Worm (Caenorhabditis elegans) whole organism, young adult: ENCODE measurements around the gene eat-3.

Experiments
- F33H1.4 ChIP-seq: fragments of 200-800 bp; sonication (Bioruptor generic); IDR thresholded peaks from 2 replicates; pipeline ENCODE4 v1.3.6; 2022; ENCODE audit warnings: missing genetic modification reagents, missing genetic modification characterization, missing compliant biosample characterization
- F57C9.4 ChIP-seq: sonication (generic microtip); optimal IDR thresholded peaks from 2 replicates; lab custom pipeline; 2017; ENCODE audit warnings: mild to moderate bottlenecking, missing genetic modification characterization, missing compliant biosample characterization
- Y56A3A.18 ChIP-seq: fragments of 200-800 bp; sonication (Bioruptor generic); IDR thresholded peaks from 2 replicates; pipeline ENCODE4 v1.3.6; 2022; ENCODE audit warnings: missing genetic modification reagents, missing genetic modification characterization, missing compliant biosample characterization
- ceh-27 ChIP-seq: fragments of 200-800 bp; sonication (Bioruptor generic); optimal IDR thresholded peaks from 2 replicates; lab custom pipeline; 2018; ENCODE audit warnings: mild to moderate bottlenecking, missing genetic modification characterization, moderate library complexity, missing compliant biosample characterization
- chd-7 ChIP-seq: sonication (generic microtip); optimal IDR thresholded peaks from 2 replicates; lab custom pipeline; 2016; ENCODE audit warnings: mild to moderate bottlenecking, missing genetic modification characterization, moderate library complexity, missing compliant biosample characterization
- him-1 ChIP-seq: sonication (generic microtip); optimal IDR thresholded peaks from 2 replicates; lab custom pipeline; 2016; ENCODE audit warnings: missing genotype, missing genetic modification reagents, missing genetic modification characterization, missing compliant biosample characterization
- lsy-27 ChIP-seq: sonication (generic microtip); optimal IDR thresholded peaks from 2 replicates; lab custom pipeline; 2017; ENCODE audit warnings: missing genetic modification characterization, mild to moderate bottlenecking, missing compliant biosample characterization, antibody characterized with exemption, missing genotype, borderline replicate concordance; ENCODE audit not compliant: insufficient read depth
- pha-4 ChIP-seq: fragments of 150-350 bp; sonication (generic microtip); optimal IDR thresholded peaks from 2 replicates; lab custom pipeline; 2014; ENCODE audit warnings: missing biosample characterization, missing genetic modification reagents, missing genetic modification characterization
- repo-1 ChIP-seq: sonication (generic microtip); optimal IDR thresholded peaks from 2 replicates; lab custom pipeline; 2017; ENCODE audit warnings: mild to moderate bottlenecking, missing genetic modification characterization, missing compliant biosample characterization
- ztf-25 ChIP-seq: fragments of 200-800 bp; sonication (Bioruptor generic); IDR thresholded peaks from 2 replicates; pipeline ENCODE4 v1.3.6; 2022; ENCODE audit warnings: missing genetic modification reagents, missing genetic modification characterization, missing compliant biosample characterization
- ztf-26 ChIP-seq: sonication (generic microtip); optimal IDR thresholded peaks from 2 replicates; lab custom pipeline; 2017; ENCODE audit warnings: missing genetic modification characterization, missing compliant biosample characterization
- ztf-3 ChIP-seq: fragments of 200-800 bp; sonication (Bioruptor generic); optimal IDR thresholded peaks from 2 replicates; lab custom pipeline; 2018; ENCODE audit warnings: mild to moderate bottlenecking, missing genetic modification characterization, missing compliant biosample characterization

DNA sequence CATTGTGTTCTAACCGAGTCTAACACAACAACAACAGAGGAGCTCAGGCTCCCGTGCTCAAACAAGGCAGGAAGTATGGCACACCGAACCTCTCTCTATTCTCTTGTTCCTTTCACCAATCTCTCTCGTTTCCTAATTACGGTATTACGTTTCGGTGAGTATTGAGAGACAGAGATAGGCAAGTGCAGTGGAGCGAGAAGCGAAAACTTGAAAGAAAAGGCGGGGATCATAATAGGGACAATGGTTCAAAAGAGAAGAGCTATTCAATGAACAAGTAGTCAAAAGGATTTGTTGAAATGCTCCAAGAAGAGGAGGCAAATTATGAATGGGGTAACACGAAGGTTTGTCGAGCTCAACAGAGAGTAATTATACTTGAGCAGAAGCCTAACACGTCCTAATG, 11.3 kb upstream of the eat-3 start:
- TF ChIP-seq pha-4 (tag; lab: Kevin White, UChicago): no peak
- TF ChIP-seq ceh-27 (GFP tag; lab: Kevin White, UChicago): no peak
- TF ChIP-seq ztf-26: no peak
- no peak for TF ChIP-seq F33H1.4 (GFP tag; lab: Robert Waterston, UW)
- no peak for TF ChIP-seq lsy-27
- TF ChIP-seq Y56A3A.18: no peak
- TF ChIP-seq ztf-25 (GFP tag; lab: Robert Waterston, UW): no peak
- no peak for TF ChIP-seq F57C9.4
- TF ChIP-seq ztf-3 (GFP tag; lab: Kevin White, UChicago): no peak
- TF ChIP-seq repo-1 (tag; lab: Kevin White, UChicago): no peak
- no peak for TF ChIP-seq chd-7 (tag; lab: Kevin White, UChicago)
- no peak for TF ChIP-seq him-1 (tag; lab: Kevin White, UChicago)
